Worm (Caenorhabditis elegans): ENCODE measurements around the gene let-60.

Gene let-60

DNA sequence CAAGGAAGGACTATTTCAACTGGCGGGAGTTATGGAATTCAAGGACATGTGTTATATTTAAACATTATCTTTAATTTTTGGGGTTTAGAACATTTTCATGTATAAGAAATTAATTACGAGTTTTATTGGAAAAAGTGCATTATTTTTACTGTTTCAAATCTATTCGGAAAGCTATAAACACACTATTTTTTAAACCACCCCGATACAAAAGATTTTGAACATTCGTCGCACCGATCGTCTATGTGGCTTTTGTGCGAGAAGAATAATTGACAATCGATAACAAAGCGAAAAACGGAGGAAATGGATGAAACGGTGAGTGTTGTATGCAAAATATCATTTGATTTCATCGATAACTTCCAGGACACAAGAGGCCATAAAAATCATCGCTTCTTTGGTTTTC lies 25.9 kb downstream of the let-60 start, which contains the start of gene ZK809.9:
Gene ZK809.9 (plus strand): TSS at position 301 of the 400 bp plus-strand sequence.
- no peak for TF ChIP-seq unc-30 (tag; optimal IDR thresholded peaks at IDR 0.05)
- TF ChIP-seq egl-27 (tag; optimal IDR thresholded peaks at IDR 0.05): no peak
- no peak for TF ChIP-seq ceh-90 (tag; optimal IDR thresholded peaks at IDR 0.05)
- TF ChIP-seq nhr-20 (tag; optimal IDR thresholded peaks at IDR 0.05): no peak

DNA sequence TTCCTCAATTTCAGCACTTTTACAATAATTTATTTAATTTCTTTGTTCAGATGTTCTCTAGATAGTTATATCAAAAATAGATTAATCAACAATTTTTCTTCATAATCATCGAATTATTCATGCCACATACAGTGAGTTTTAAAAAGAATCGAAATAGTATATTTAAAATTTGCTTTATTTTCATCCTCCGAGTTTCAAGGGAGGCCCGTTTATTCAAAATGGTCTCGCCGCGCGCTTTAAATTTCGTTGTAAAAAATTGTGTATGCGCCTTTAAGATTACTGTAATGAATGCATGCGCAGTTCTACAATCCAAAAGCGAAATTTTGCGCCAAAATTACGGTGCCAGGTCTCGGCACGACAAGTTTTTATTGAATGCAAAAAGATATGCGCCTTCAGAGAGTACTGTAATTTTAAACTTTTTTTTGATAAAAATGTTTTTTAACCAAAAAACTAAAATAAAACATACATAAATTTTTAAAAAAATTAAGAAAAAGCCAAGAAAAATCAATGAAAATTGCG lies 31.0 kb downstream of the let-60 start, which contains the start of gene ZK792.1:
Gene ZK792.1 (plus strand): TSS at position 51 of the 519 bp plus-strand sequence.
- TF ChIP-seq fkh-4 (tag; optimal IDR thresholded peaks at IDR 0.05; ENCODE audit: borderline replicate concordance) (no peak), nhr-71 (tag; optimal IDR thresholded peaks at IDR 0.05) (no peak), nhr-77 (tag; optimal IDR thresholded peaks at IDR 0.05) (no peak), nhr-84 (tag; optimal IDR thresholded peaks at IDR 0.05) (no peak), aly-2 (tag; optimal IDR thresholded peaks at IDR 0.05) (no peak), snu-23 (GFP tag; optimal IDR thresholded peaks at IDR 0.05) (no peak), mab-9 (GFP tag; IDR thresholded peaks at IDR 0.05) (no peak), sup-37 (GFP tag; optimal IDR thresholded peaks at IDR 0.05) (no peak), nhr-12 (tag; optimal IDR thresholded peaks at IDR 0.05) (no peak)

DNA sequence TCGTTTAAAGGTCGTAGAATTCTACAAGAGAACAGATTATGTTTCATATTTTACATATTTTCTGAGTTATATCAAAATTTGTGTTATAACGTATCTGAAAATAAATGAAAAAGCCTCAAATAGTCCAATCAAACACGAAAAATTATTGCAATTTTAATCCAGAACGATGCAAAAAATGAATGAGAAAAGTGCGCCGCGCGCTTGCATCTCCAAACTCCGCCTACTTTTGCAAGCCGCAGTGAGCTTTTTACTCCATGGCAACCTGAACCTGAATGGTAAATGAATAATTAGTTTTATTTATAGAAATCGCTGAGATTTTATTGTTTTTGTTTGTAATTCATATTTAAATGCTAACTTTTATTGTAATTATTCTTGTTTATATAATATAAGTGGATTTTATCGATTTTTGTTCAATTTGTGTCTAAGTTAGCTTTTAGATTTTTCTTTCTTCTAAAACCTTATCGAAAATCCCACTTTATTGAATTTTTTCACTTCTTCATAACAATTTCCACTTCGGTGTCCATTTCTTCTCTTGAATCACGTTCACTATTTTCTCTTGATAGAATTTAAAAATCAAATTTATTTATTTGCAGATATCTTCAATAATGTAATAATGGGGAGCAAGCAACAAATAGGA lies 34.6 kb downstream of the let-60 start, which contains the start of gene ZK809.5:
Gene ZK809.5 (plus strand): TSS at position 587 of the 637 bp plus-strand sequence.
- TF ChIP-seq snpc-4 (tag; optimal IDR thresholded peaks at IDR 0.05) (no peak), pag-3 (tag; optimal IDR thresholded peaks at IDR 0.05; ENCODE audit: borderline replicate concordance, insufficient read depth) (no peak), elt-3 (tag; optimal IDR thresholded peaks at IDR 0.05) (no peak), nhr-47 (tag; optimal IDR thresholded peaks at IDR 0.05) (no peak), skn-1 (tag; optimal IDR thresholded peaks at IDR 0.05) (peak; percentile 13), dpl-1 (GFP tag; optimal IDR thresholded peaks at IDR 0.05) (peak in 1 of 3 experiments; percentile 20), lsy-2 (tag; optimal IDR thresholded peaks at IDR 0.05) (peak in 1 of 2 experiments; percentile 41), ceh-88 (GFP tag; IDR thresholded peaks at IDR 0.05) (no peak), nhr-71 (tag; optimal IDR thresholded peaks at IDR 0.05) (peak; percentile 0), blmp-1 (tag; optimal IDR thresholded peaks at IDR 0.05) (peak; percentile 24), egl-13 (tag; optimal IDR thresholded peaks at IDR 0.05) (no peak), nhr-237 (tag; optimal IDR thresholded peaks at IDR 0.05) (no peak), sptf-1 (tag; optimal IDR thresholded peaks at IDR 0.05) (no peak), lin-35 (GFP tag; optimal IDR thresholded peaks at IDR 0.05) (peak in 1 of 2 experiments; percentile 10), ztf-4 (tag; optimal IDR thresholded peaks at IDR 0.05) (no peak), unc-98 (GFP tag; IDR thresholded peaks at IDR 0.05) (no peak), ceh-8 (GFP tag; optimal IDR thresholded peaks at IDR 0.05) (no peak), lin-13 (GFP tag; optimal IDR thresholded peaks at IDR 0.05) (no peak), dsc-1 (tag; optimal IDR thresholded peaks at IDR 0.05) (no peak), tbx-2 (tag; optimal IDR thresholded peaks at IDR 0.05) (no peak), xbp-1 (tag; optimal IDR thresholded peaks at IDR 0.05) (no peak), hlh-17 (GFP tag; optimal IDR thresholded peaks at IDR 0.05; ENCODE audit: borderline replicate concordance) (no peak), tlp-1 (tag; optimal IDR thresholded peaks at IDR 0.05) (no peak), lir-3 (tag; optimal IDR thresholded peaks at IDR 0.05; ENCODE audit: poor library complexity) (no peak), efl-1 (optimal IDR thresholded peaks at IDR 0.05) (no peak), efl-1 (GFP tag; optimal IDR thresholded peaks at IDR 0.05 in 1 of 2) (peak in 1 of 2 experiments; percentile 72), unc-62 (GFP tag; optimal IDR thresholded peaks at IDR 0.05) (no peak), fkh-10 (GFP tag; optimal IDR thresholded peaks at IDR 0.05) (no peak), rnt-1 (tag; optimal IDR thresholded peaks at IDR 0.05) (no peak), nhr-12 (tag; optimal IDR thresholded peaks at IDR 0.05) (no peak), irx-1 (tag; optimal IDR thresholded peaks at IDR 0.05) (no peak)
